Fruit fly (Drosophila melanogaster) whole organism, embryonic: ENCODE results near the gene AstA-R1.

Experiments used
- Antp ChIP-seq: fragments of 200-800 bp; sonication (Bioruptor generic); optimal IDR thresholded peaks from 3 replicates; lab custom pipeline; 2016; ENCODE audit warnings: missing biosample characterization, missing genetic modification characterization
- Asciz ChIP-seq: fragments of 200-800 bp; sonication (Bioruptor generic); optimal IDR thresholded peaks from 2 replicates; lab custom pipeline; 2017; ENCODE audit warnings: missing biosample characterization, mild to moderate bottlenecking, missing genetic modification characterization, missing genetic modification reagents
- B-H2 ChIP-seq: fragments of 200-800 bp; sonication (Bioruptor generic); optimal IDR thresholded peaks from 2 replicates; lab custom pipeline; 2018; ENCODE audit warnings: missing biosample characterization, mild to moderate bottlenecking, missing genetic modification characterization
- CG10366 ChIP-seq: fragments of 200-800 bp; sonication (Bioruptor generic); IDR thresholded peaks from 2 replicates; pipeline ENCODE4 v1.3.6; 2022; ENCODE audit warnings: missing biosample characterization, missing genetic modification characterization
- CG13775 ChIP-seq: fragments of 200-800 bp; sonication (Bioruptor generic); optimal IDR thresholded peaks from 3 replicates; lab custom pipeline; 2017; ENCODE audit warnings: missing biosample characterization, mild to moderate bottlenecking, missing genetic modification characterization
- CG14050 ChIP-seq: fragments of 200-800 bp; sonication (Bioruptor generic); IDR thresholded peaks from 3 replicates; pipeline ENCODE4 v1.3.6; 2022; ENCODE audit warnings: missing biosample characterization, missing genetic modification characterization
- CG14667 ChIP-seq: fragments of 200-800 bp; sonication (Bioruptor generic); IDR thresholded peaks from 2 replicates; pipeline ENCODE4 v1.3.6; 2022; ENCODE audit warnings: missing biosample characterization, missing genetic modification characterization
- CG14710 ChIP-seq: fragments of 200-800 bp; sonication (Bioruptor generic); optimal IDR thresholded peaks from 3 replicates; lab custom pipeline; 2019; ENCODE audit warnings: missing biosample characterization, mild to moderate bottlenecking, missing genetic modification characterization, moderate library complexity
- CG15601 ChIP-seq: fragments of 200-800 bp; sonication (Bioruptor generic); optimal IDR thresholded peaks from 3 replicates; lab custom pipeline; 2019; ENCODE audit warnings: missing biosample characterization, mild to moderate bottlenecking, missing genetic modification characterization, moderate library complexity
- CG18011 ChIP-seq: fragments of 200-800 bp; sonication (Bioruptor generic); optimal IDR thresholded peaks from 2 replicates; lab custom pipeline; 2017; ENCODE audit warnings: missing biosample characterization, missing genetic modification characterization, mild to moderate bottlenecking, moderate library complexity, missing genotype
- CG2116 ChIP-seq: fragments of 200-800 bp; sonication (Bioruptor generic); optimal IDR thresholded peaks from 3 replicates; lab custom pipeline; 2018; ENCODE audit warnings: missing biosample characterization, mild to moderate bottlenecking, missing genetic modification characterization
- CG2129 ChIP-seq: fragments of 200-800 bp; sonication (Bioruptor generic); IDR thresholded peaks from 2 replicates; pipeline ENCODE4 v1.3.6; 2022; ENCODE audit warnings: missing biosample characterization, missing genetic modification characterization; ENCODE audit not compliant: partially characterized antibody
- CG30020 ChIP-seq: fragments of 200-800 bp; optimal IDR thresholded peaks from 2 replicates; lab custom pipeline; 2019; ENCODE audit warnings: missing biosample characterization, mild to moderate bottlenecking, missing genetic modification characterization, moderate library complexity
- CG3163 ChIP-seq: fragments of 200-800 bp; sonication (Bioruptor generic); optimal IDR thresholded peaks from 3 replicates; lab custom pipeline; 2016; ENCODE audit warnings: missing biosample characterization, missing genetic modification characterization
- CG32772 ChIP-seq: fragments of 200-800 bp; sonication (Bioruptor generic); IDR thresholded peaks from 2 replicates; pipeline ENCODE4 v1.3.6; 2022; ENCODE audit warnings: missing biosample characterization, missing genetic modification characterization
- CG3995 ChIP-seq: fragments of 200-800 bp; sonication (Bioruptor generic); optimal IDR thresholded peaks from 3 replicates; lab custom pipeline; 2016; ENCODE audit warnings: missing biosample characterization, missing genetic modification characterization
- CG4854 ChIP-seq: fragments of 200-800 bp; sonication (Bioruptor generic); optimal IDR thresholded peaks from 2 replicates; lab custom pipeline; 2016; ENCODE audit warnings: missing biosample characterization, missing genetic modification characterization, inconsistent platforms
- CG5180 ChIP-seq: fragments of 200-800 bp; sonication (Bioruptor generic); optimal IDR thresholded peaks from 3 replicates; lab custom pipeline; 2017; ENCODE audit warnings: missing biosample characterization, missing genetic modification characterization, mild to moderate bottlenecking, moderate library complexity, missing genetic modification reagents
- CG6175 ChIP-seq: fragments of 200-800 bp; sonication (Bioruptor generic); IDR thresholded peaks from 3 replicates; pipeline ENCODE4 v1.3.6; 2022; ENCODE audit warnings: missing biosample characterization, missing genetic modification characterization
- CG7786 ChIP-seq: fragments of 200-800 bp; sonication (Bioruptor generic); optimal IDR thresholded peaks from 2 replicates; lab custom pipeline; 2016; ENCODE audit warnings: missing biosample characterization, missing genetic modification characterization
- CG8290 ChIP-seq, 3 experiments: fragments of 200-800 bp; sonication (Bioruptor generic); optimal IDR thresholded peaks; 2 replicates each; lab custom pipeline; 2016 to 2019; ENCODE audit warnings: missing biosample characterization in 3 of 3, missing genetic modification characterization in 3 of 3, mild to moderate bottlenecking in 2 of 3, moderate library complexity in 1 of 3
- CG9437 ChIP-seq: fragments of 200-800 bp; sonication (Bioruptor generic); optimal IDR thresholded peaks from 2 replicates; lab custom pipeline; 2018; ENCODE audit warnings: missing biosample characterization, mild to moderate bottlenecking, missing genetic modification characterization
- Dad ChIP-seq: fragments of 200-800 bp; sonication (Bioruptor generic); optimal IDR thresholded peaks from 3 replicates; lab custom pipeline; 2016; ENCODE audit warnings: missing biosample characterization, missing genetic modification characterization
- E2f1 ChIP-seq: fragments of 200-800 bp; sonication (Bioruptor generic); IDR thresholded peaks from 2 replicates; pipeline ENCODE4 v1.3.6; 2022; ENCODE audit warnings: missing biosample characterization, missing genetic modification characterization
- Ets97D ChIP-seq: fragments of 200-800 bp; sonication (Bioruptor generic); optimal IDR thresholded peaks from 3 replicates; lab custom pipeline; 2016; ENCODE audit warnings: missing biosample characterization, missing genetic modification characterization
- H15 ChIP-seq: fragments of 200-800 bp; sonication (Bioruptor generic); IDR thresholded peaks from 3 replicates; pipeline ENCODE4 v1.3.6; 2022; ENCODE audit warnings: missing biosample characterization, missing genetic modification characterization
- Jarid2 ChIP-seq: fragments of 200-800 bp; sonication (Bioruptor generic); optimal IDR thresholded peaks from 3 replicates; lab custom pipeline; 2017; ENCODE audit warnings: mild to moderate bottlenecking, missing biosample characterization, missing genetic modification reagents, missing genetic modification characterization
- Mrtf ChIP-seq: fragments of 200-800 bp; sonication (Bioruptor generic); IDR thresholded peaks from 3 replicates; pipeline ENCODE4 v1.3.6; 2022; ENCODE audit warnings: missing biosample characterization, missing genetic modification characterization
- Poxn ChIP-seq: fragments of 200-800 bp; sonication (Bioruptor generic); IDR thresholded peaks from 2 replicates; pipeline ENCODE4 v1.3.6; 2022; ENCODE audit warnings: missing biosample characterization, missing genetic modification characterization
- Sin3A ChIP-seq: fragments of >200 bp; optimal IDR thresholded peaks from 2 replicates; lab custom pipeline; 2018
- Ssrp ChIP-seq: fragments of 200-800 bp; sonication (Bioruptor generic); optimal IDR thresholded peaks from 2 replicates; lab custom pipeline; 2018; ENCODE audit warnings: missing biosample characterization, mild to moderate bottlenecking, missing genetic modification characterization, moderate library complexity
- Taf1 ChIP-seq: fragments of 200-800 bp; sonication (Bioruptor generic); IDR thresholded peaks from 2 replicates; pipeline ENCODE4 v1.3.6; 2022; ENCODE audit warnings: missing biosample characterization, missing genetic modification characterization
- Tbp ChIP-seq: fragments of >200 bp; optimal IDR thresholded peaks from 2 replicates; lab custom pipeline; 2018; ENCODE audit warnings: missing biosample characterization, missing genetic modification characterization
- Usf ChIP-seq: fragments of 200-800 bp; sonication (Bioruptor generic); optimal IDR thresholded peaks from 2 replicates; lab custom pipeline; 2017; ENCODE audit warnings: missing genotype, missing biosample characterization, missing genetic modification characterization
- amos ChIP-seq: fragments of 200-800 bp; sonication (Bioruptor generic); IDR thresholded peaks from 2 replicates; pipeline ENCODE4 v1.3.6; 2022; ENCODE audit warnings: missing biosample characterization, missing genetic modification characterization; ENCODE audit not compliant: partially characterized antibody
- az2 ChIP-seq: fragments of 200-800 bp; sonication (Bioruptor generic); optimal IDR thresholded peaks from 3 replicates; lab custom pipeline; 2016; ENCODE audit warnings: missing biosample characterization, missing genetic modification characterization
- cad ChIP-seq: fragments of >200 bp; optimal IDR thresholded peaks from 2 replicates; lab custom pipeline; 2017; ENCODE audit warnings: missing biosample characterization, missing genetic modification characterization
- corto ChIP-seq: fragments of 200-800 bp; sonication (Bioruptor generic); optimal IDR thresholded peaks from 2 replicates; lab custom pipeline; 2016; ENCODE audit warnings: missing biosample characterization, mild to moderate bottlenecking, missing genetic modification characterization, moderate library complexity
- dm ChIP-seq: fragments of 200-800 bp; sonication (Bioruptor generic); optimal IDR thresholded peaks from 3 replicates; lab custom pipeline; 2016; ENCODE audit warnings: missing biosample characterization, missing genetic modification characterization
- kni ChIP-seq: fragments of 200-800 bp; sonication (Bioruptor generic); optimal IDR thresholded peaks from 3 replicates; lab custom pipeline; 2017; ENCODE audit warnings: mild to moderate bottlenecking, missing biosample characterization, missing genetic modification reagents, missing genetic modification characterization
- knrl ChIP-seq: fragments of 200-800 bp; sonication (Bioruptor generic); IDR thresholded peaks from 3 replicates; pipeline ENCODE4 v1.3.6; 2022; ENCODE audit warnings: missing biosample characterization, missing genetic modification characterization; ENCODE audit not compliant: partially characterized antibody
- nerfin-1 ChIP-seq: fragments of 200-800 bp; sonication (Bioruptor generic); optimal IDR thresholded peaks from 3 replicates; lab custom pipeline; 2019; ENCODE audit warnings: missing biosample characterization, mild to moderate bottlenecking, missing genetic modification characterization, moderate library complexity
- nom ChIP-seq: fragments of 200-800 bp; sonication (Bioruptor generic); optimal IDR thresholded peaks from 2 replicates; lab custom pipeline; 2017; ENCODE audit warnings: missing biosample characterization, missing genetic modification characterization, mild to moderate bottlenecking, moderate library complexity, missing genetic modification reagents
- otp ChIP-seq: fragments of 200-800 bp; sonication (Bioruptor generic); IDR thresholded peaks from 3 replicates; pipeline ENCODE4, ENCODE4 v1.3.6; 2022; ENCODE audit warnings: missing biosample characterization, missing genetic modification characterization
- pita ChIP-seq: fragments of 200-800 bp; sonication (Bioruptor generic); optimal IDR thresholded peaks from 2 replicates; lab custom pipeline; 2017; ENCODE audit warnings: missing biosample characterization, mild to moderate bottlenecking, missing genetic modification characterization
- repo ChIP-seq: fragments of 200-800 bp; sonication (Bioruptor generic); optimal IDR thresholded peaks from 2 replicates; lab custom pipeline; 2016; ENCODE audit warnings: missing biosample characterization, missing genetic modification characterization
- ro ChIP-seq: fragments of 200-800 bp; sonication (Bioruptor generic); IDR thresholded peaks from 2 replicates; pipeline ENCODE4 v1.3.6; 2022; ENCODE audit warnings: missing biosample characterization, missing genetic modification characterization
- sens ChIP-seq: fragments of 200-800 bp; sonication (Bioruptor generic); peaks from one replicate; lab custom pipeline; 2016; ENCODE audit warnings: missing biosample characterization, missing genetic modification characterization
- sr ChIP-seq: fragments of 200-800 bp; sonication (Bioruptor generic); IDR thresholded peaks from 3 replicates; pipeline ENCODE4 v1.3.6; 2022; ENCODE audit warnings: missing biosample characterization, missing genetic modification characterization
- stc ChIP-seq: fragments of 200-800 bp; sonication (Bioruptor generic); IDR thresholded peaks from 2 replicates; pipeline ENCODE4 v1.3.6; 2022; ENCODE audit warnings: missing biosample characterization, missing genetic modification characterization
- vnd ChIP-seq: fragments of 200-800 bp; sonication (Bioruptor generic); IDR thresholded peaks from 3 replicates; pipeline ENCODE4 v1.3.6; 2022; ENCODE audit warnings: missing biosample characterization, missing genetic modification characterization; ENCODE audit not compliant: partially characterized antibody
- yki ChIP-seq: fragments of >200 bp; optimal IDR thresholded peaks from 3 replicates; lab custom pipeline; 2018

AstA-R1 gene

DNA sequence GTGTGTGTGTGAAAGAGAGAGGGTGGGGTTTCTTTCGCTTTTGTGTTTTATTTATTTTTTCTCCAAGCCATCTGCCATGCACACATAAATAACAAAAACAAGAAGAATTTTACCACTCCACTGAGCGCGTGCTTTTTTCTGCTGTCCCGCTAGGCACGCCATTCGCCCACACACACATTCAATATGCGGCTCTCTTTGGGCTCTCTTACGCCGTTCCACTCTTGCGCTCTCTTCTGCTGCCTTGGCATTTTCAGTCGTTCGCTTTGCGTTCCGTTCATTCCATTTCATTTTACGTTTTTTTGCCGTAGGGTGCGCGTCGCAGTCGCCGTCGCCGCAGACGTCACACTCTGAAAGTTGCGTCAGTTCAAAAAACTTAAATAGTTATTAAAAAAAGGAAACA lies 114.7 kb downstream of the AstA-R1 start (continued):
- no peak for TF ChIP-seq cad
- TF ChIP-seq CG32772 (GFP tag; lab: Robert Waterston, UW), result no peak
- TF ChIP-seq Jarid2 (GFP tag; lab: Kevin White, UChicago), result peak; percentile 48
- no peak for TF ChIP-seq CG18011 (GFP tag; lab: Kevin White, UChicago)
- no peak for TF ChIP-seq Sin3A (lab: Kevin White, UChicago)
- no peak; the same call in 1 of the 2 replicates for TF ChIP-seq amos
- TF ChIP-seq kni (GFP tag; lab: Kevin White, UChicago), result no peak
- no peak for TF ChIP-seq stc (GFP tag; lab: Robert Waterston, UW)
- no peak for TF ChIP-seq CG8290 (GFP tag; optimal IDR thresholded peaks at IDR 0.05; lab: Kevin White, UChicago)
- TF ChIP-seq CG8290 (tag; optimal IDR thresholded peaks at IDR 0.05; lab: Kevin White, UChicago), result peak in 1 of 2 experiments; percentile 3
- peak; percentile 77 for TF ChIP-seq nom (GFP tag; lab: Kevin White, UChicago)
- TF ChIP-seq az2, result no peak
- no peak for TF ChIP-seq CG14667 (GFP tag; lab: Robert Waterston, UW)
- no peak for TF ChIP-seq vnd (GFP tag; lab: Robert Waterston, UW)
- no peak for TF ChIP-seq H15 (GFP tag; lab: Robert Waterston, UW)
- TF ChIP-seq CG2116 (GFP tag; lab: Kevin White, UChicago), result no peak
- TF ChIP-seq nerfin-1 (tag; lab: Kevin White, UChicago), result peak; percentile 41
- no peak for TF ChIP-seq CG7786 (GFP tag; lab: Kevin White, UChicago)
- TF ChIP-seq Antp (GFP tag; lab: Kevin White, UChicago), result no peak
- no peak for TF ChIP-seq Usf (GFP tag; lab: Kevin White, UChicago)
- no peak for TF ChIP-seq CG6175 (GFP tag; lab: Robert Waterston, UW)
- TF ChIP-seq repo (GFP tag; lab: Kevin White, UChicago), result no peak
- TF ChIP-seq CG30020, result no peak
- TF ChIP-seq Ssrp (tag; lab: Kevin White, UChicago), result no peak
- no peak for TF ChIP-seq B-H2
- no peak for TF ChIP-seq sens
- TF ChIP-seq CG14710, result no peak
- TF ChIP-seq CG3995 (GFP tag; lab: Kevin White, UChicago), result no peak
- no peak for TF ChIP-seq CG13775
- TF ChIP-seq corto (GFP tag; lab: Kevin White, UChicago), result peak; percentile 19
- TF ChIP-seq otp (GFP tag; lab: Robert Waterston, UW), result no peak
- no peak for TF ChIP-seq CG5180 (GFP tag; lab: Kevin White, UChicago)
- TF ChIP-seq Asciz (GFP tag; lab: Kevin White, UChicago), result no peak
- peak; percentile 99 for TF ChIP-seq CG3163
- no peak for TF ChIP-seq CG14050 (GFP tag; lab: Robert Waterston, UW)
- TF ChIP-seq Tbp, result no peak
- no peak for TF ChIP-seq Taf1 (GFP tag; lab: Robert Waterston, UW)
- TF ChIP-seq Ets97D (GFP tag; lab: Kevin White, UChicago), result no peak
- TF ChIP-seq yki (lab: Kevin White, UChicago), result peak; percentile 61
- peak; percentile 79 for TF ChIP-seq sr
- no peak for TF ChIP-seq pita (GFP tag; lab: Kevin White, UChicago)
- no peak for TF ChIP-seq Poxn
- no peak for TF ChIP-seq E2f1 (GFP tag; lab: Robert Waterston, UW)
- no peak for TF ChIP-seq CG10366 (GFP tag; lab: Robert Waterston, UW)
- no peak for TF ChIP-seq CG4854 (GFP tag; lab: Kevin White, UChicago)
- TF ChIP-seq knrl (GFP tag; lab: Robert Waterston, UW), result no peak
- TF ChIP-seq CG9437 (GFP tag; lab: Kevin White, UChicago), result peak; percentile 33
- TF ChIP-seq Dad (GFP tag; lab: Kevin White, UChicago), result no peak
- TF ChIP-seq ro (GFP tag; lab: Robert Waterston, UW), result no peak
- TF ChIP-seq CG15601, result no peak
- TF ChIP-seq Mrtf (GFP tag; lab: Robert Waterston, UW), result no peak
- TF ChIP-seq CG2129, result no peak
- no peak for TF ChIP-seq dm (GFP tag; lab: Kevin White, UChicago)
